Worm (Caenorhabditis elegans) whole organism, L3 larva: ENCODE measurements around the gene F58E2.5.

Experiments
- ama-1 ChIP-seq: fragments of 150-350 bp; optimal IDR thresholded peaks from 2 replicates; lab custom pipeline; 2018
- lin-39 ChIP-seq: fragments of 150-350 bp; optimal IDR thresholded peaks from 2 replicates; lab custom pipeline; 2018; ENCODE audit warnings: missing biosample characterization, missing genetic modification reagents, missing genetic modification characterization

DNA sequence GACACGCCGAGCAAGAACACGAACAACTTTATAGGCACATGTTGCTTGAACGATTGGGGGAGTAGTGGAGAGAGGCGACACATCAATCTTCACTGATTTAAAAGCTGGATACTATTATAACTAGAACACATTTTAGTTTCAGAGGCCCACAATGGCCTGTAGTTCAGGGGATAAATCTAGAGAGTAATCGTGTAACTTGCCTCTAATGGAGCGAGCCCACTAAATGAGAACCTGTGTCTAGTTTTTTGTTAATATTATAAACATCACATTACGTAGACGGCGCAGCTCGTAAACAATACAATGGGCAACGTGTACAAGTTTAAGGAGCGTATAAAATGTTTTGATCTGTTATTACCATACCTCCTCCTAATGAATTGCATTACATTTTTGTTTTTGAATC, at the start of gene F58E2.5:
- TF ChIP-seq lin-39 (tag; lab: Kevin White, UChicago) = no peak
- TF ChIP-seq ama-1 (lab: Kevin White, UChicago) = no peak
